Worm (Caenorhabditis elegans) whole organism, dauer: Measurements from ENCODE around the gene F47B8.2.
"Not testable (repeated sequence)": the region's sequence is repeated elsewhere in the genome, so short reads cannot be mapped to it uniquely, and the experiment has no call there.

Source experiments
- unc-62 ChIP-seq: sonication (generic microtip); optimal IDR thresholded peaks from 2 replicates; lab custom pipeline; 2017; ENCODE audit warnings: missing biosample characterization, missing genetic modification reagents, missing genetic modification characterization

The F47B8.2 gene

DNA sequence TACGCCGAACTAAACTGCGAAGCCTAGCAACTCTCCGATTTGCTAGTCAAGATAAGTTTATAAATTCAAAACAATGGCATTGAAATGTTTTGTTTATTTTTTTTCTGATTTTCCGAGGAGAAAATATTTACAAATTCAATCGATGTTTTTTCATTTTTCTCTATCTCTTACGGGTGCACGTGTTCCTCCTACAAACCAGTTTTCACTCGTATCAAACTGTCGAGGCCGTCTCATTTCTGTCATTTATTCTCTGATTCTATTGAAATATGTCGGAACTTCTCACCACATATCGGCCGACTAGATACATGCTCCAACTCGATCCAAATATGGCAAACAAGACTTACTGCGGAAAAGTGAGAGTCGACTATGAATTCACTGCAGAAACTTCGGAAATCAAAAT, 15.1 kb upstream of the F47B8.2 start, which contains the start of gene F47B8.8:
TSS of gene F47B8.8 (plus strand) at position 257 of the 400 bp plus-strand sequence.
- TF ChIP-seq unc-62 (GFP tag; lab: Kevin White, UChicago), result no peak

ce11 chrV:14328806-14329205, 12.4 kb upstream of the F47B8.2 start, which contains the start of gene pepm-1:
TSS of gene pepm-1 (plus strand) at chrV:14329106.
- TF ChIP-seq unc-62 (GFP tag; lab: Kevin White, UChicago), result no peak

- no peak for TF ChIP-seq unc-62 (GFP tag; lab: Kevin White, UChicago)
Measured at ce11 chrV:14327776-14328175, 11.4 kb upstream of the F47B8.2 start, which contains the start of gene F47B8.5. TSS of gene F47B8.5 (minus strand) at chrV:14327876.

- no peak for TF ChIP-seq unc-62 (GFP tag; lab: Kevin White, UChicago)
Measured at ce11 chrV:14324502-14325467, 8.4 kb upstream of the F47B8.2 start, which contains the start of the genes F47B8.4 and F47B8.18. TSS of gene F47B8.4 (minus strand) at chrV:14324673. TSS of gene F47B8.18 (minus strand) at chrV:14325464.

ce11 chrV:14322743-14323142, 6.3 kb upstream of the F47B8.2 start, which contains the start of gene F47B8.3:
TSS of gene F47B8.3 (minus strand) at chrV:14323003.
- no peak for TF ChIP-seq unc-62 (GFP tag; lab: Kevin White, UChicago)

- TF ChIP-seq unc-62 (GFP tag; lab: Kevin White, UChicago), result no peak
Measured at ce11 chrV:14320730-14321319, 4.4 kb upstream of the F47B8.2 start.

- TF ChIP-seq unc-62 (GFP tag; lab: Kevin White, UChicago), result no peak
Measured at ce11 chrV:14320246-14320645, 3.8 kb upstream of the F47B8.2 start, which contains the start of gene F47B8.14. TSS of gene F47B8.14 (plus strand) at chrV:14320546.

DNA sequence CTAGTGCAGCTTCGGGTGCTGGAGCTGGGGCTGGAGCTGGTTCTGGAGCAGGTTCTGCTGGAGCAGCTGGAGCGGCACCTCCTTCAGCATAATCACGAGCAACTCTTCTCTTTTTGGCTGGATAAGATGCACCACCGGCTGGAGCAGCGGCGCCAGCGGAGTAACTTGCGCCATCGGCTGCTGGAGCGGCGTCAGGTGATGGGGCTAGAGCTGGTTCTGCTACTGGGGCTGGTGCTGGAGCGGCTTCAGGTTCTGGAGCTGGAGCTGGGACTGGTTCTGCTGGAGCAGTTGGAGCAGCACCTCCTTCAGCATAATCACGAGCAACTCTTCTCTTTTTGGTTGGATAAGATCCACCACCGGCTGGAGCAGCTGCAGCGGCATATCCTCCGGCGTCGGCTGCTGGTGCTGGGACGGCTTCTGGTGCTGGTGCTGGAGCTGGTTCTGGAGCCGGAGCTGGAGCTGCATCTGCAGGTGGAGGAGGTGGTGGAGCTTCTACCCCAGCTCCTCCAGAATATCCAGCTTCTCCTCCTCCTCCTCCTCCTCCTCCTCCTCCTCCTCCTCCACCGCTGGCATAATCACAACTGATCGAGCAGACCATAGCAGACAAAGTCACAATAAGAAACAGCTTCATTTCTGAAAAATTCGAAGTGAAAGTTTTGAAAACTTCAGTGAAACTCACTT, 2.8 kb upstream of the F47B8.2 start, which contains the start of gene F47B8.13:
TSS of gene F47B8.13 (minus strand) at position 631 of the 681 bp plus-strand sequence.
- TF ChIP-seq unc-62 (GFP tag; lab: Kevin White, UChicago), result no peak

DNA sequence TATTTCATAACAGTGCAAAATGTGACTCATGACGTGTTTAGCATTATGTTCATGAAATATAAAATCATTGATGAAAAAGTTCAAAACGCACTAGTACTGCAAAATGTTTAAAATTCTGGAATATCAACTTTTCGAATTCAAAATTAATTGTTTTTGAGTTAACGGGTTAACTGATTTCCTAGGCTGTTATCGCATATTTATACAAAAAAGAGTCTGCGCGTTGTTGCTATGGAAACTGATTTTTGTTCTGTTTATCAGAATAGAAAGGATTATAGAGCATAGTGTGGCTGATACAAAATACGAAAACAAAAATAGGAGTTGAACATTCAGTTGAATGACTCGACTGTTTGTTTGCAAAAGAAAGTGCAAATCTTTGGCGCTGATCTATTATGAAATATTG, 1.2 kb upstream of the F47B8.2 start:
- no peak for TF ChIP-seq unc-62 (GFP tag; lab: Kevin White, UChicago)

DNA sequence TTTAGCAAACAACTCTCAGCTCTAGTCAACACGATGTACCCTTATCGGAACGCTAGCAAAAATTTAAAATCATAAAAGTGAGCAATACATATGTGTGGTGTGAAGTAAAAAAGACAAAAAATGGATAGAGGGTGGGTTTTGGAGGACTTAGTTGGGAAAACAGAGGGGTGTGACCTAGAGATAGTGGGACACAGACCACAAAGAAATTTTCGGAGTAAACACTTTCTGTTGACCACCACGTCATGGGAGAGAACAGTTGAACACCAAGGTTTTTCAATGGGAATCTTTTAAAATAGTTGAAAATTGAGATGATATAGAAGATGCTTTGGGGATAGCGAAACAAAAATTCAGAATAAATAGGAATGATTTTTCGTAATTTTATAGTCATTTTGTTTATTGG, 779 bp upstream of the F47B8.2 start:
- no peak for TF ChIP-seq unc-62 (GFP tag; lab: Kevin White, UChicago)

DNA sequence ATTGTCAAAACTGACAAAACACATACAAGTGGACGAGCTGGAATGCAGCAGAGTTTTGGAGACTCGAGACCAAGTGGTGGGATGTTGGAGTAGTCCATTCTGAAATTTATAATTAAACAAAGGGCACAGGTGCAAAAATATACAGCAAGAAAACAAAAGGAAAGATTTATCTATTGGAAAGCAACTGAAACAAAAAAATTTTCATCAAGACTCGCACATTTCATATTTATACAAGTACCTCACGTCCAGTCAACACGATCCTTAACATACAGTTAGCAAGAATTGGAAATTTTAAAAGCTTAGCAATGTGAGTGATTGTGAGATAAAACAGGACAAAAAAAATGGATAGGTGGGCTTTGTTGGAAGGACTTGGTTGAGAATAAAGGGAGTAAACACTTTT, 2.2 kb downstream of the F47B8.2 start, which contains the start of gene F47B8.1:
TSS of gene F47B8.1 (minus strand) at position 101 of the 400 bp plus-strand sequence.
- no peak for TF ChIP-seq unc-62 (GFP tag; lab: Kevin White, UChicago)

- TF ChIP-seq unc-62 (GFP tag; lab: Kevin White, UChicago), result no peak
Measured at ce11 chrV:14312695-14313094, 3.7 kb downstream of the F47B8.2 start, which contains the start of gene F14D7.8. TSS of gene F14D7.8 (minus strand) at chrV:14312795.

DNA sequence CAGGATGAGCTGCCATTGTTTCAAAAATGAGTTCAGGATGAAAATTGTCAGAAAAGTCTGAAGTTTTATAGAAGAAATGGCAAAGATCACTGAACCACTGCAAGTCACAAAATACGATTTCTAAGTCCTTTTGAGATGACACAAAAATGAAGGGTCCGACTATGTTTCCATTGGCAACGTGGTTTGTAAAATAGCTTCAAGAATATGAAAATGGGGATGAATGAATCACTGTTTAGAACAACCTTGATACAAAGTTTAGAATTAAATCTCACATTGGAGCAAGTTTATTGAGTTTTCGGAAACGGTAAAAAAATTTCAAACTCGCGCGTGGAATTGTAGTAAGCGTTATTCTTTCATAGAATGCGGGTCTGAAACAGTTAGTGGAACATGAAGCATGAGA, 5.3 kb downstream of the F47B8.2 start, which contains the start of gene ddn-3:
TSS of gene ddn-3 (minus strand) at position 101 of the 400 bp plus-strand sequence.
- TF ChIP-seq unc-62 (GFP tag; lab: Kevin White, UChicago), result no peak

- TF ChIP-seq unc-62 (GFP tag; lab: Kevin White, UChicago), result not testable (repeated sequence)
Measured at ce11 chrV:14309632-14310031, 6.8 kb downstream of the F47B8.2 start, which contains the start of gene F14D7.14. TSS of gene F14D7.14 (plus strand) at chrV:14309932.

- not testable (repeated sequence) for TF ChIP-seq unc-62 (GFP tag; lab: Kevin White, UChicago)
Measured at ce11 chrV:14308164-14308563, 8.3 kb downstream of the F47B8.2 start, which contains the start of gene spig-5. TSS of gene spig-5 (plus strand) at chrV:14308464.
